Worm (Caenorhabditis elegans): ENCODE measurements around the gene srt-8.
"Not testable (repeated sequence)": the region's sequence is repeated elsewhere in the genome, so short reads cannot be mapped to it uniquely, and the experiment has no call there.

Gene srt-8

DNA sequence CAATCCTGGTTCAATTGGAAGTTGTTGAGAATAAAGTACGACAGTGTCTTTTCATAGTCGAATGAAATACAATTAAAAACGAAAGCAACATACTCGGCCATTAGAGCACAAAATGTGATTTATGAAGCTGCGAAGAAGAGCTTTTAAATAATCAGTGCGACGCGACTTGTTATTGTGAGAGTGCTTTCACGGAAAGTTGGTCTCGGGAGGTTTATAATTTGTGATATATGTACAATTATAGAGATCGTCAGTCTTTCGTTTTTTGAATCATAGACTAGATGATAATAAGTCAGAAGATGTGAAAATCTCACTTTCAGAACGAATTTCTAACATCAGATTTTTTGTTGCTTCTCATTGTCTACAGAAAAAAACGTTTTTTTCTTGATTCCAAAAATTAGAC lies 24.3 kb upstream of the srt-8 start, which contains the start of gene srt-15:
TSS of gene srt-15 (minus strand) at position 101 of the 400 bp plus-strand sequence.
- TF ChIP-seq ceh-36 (tag; optimal IDR thresholded peaks at IDR 0.05): no peak
- TF ChIP-seq hmbx-1 (tag; optimal IDR thresholded peaks at IDR 0.05): no peak
- TF ChIP-seq ama-1 (optimal IDR thresholded peaks at IDR 0.05): no peak
- TF ChIP-seq tbx-37 (GFP tag; conservative IDR thresholded peaks at IDR 0.05): no peak
- no peak for TF ChIP-seq tra-4 (tag; optimal IDR thresholded peaks at IDR 0.05)
- TF ChIP-seq aly-1 (tag; optimal IDR thresholded peaks at IDR 0.05): no peak
- no peak for TF ChIP-seq tbx-11 (GFP tag; IDR thresholded peaks at IDR 0.05)
- no peak for TF ChIP-seq pes-1 (GFP tag; IDR thresholded peaks at IDR 0.05)
- TF ChIP-seq scrt-1 (GFP tag; IDR thresholded peaks at IDR 0.05): no peak
- TF ChIP-seq flt-1 (GFP tag; IDR thresholded peaks at IDR 0.05): no peak
- no peak for TF ChIP-seq B0310.2 (tag; optimal IDR thresholded peaks at IDR 0.05)
- TF ChIP-seq ets-7 (tag; optimal IDR thresholded peaks at IDR 0.05): no peak
- TF ChIP-seq sea-1 (GFP tag; conservative IDR thresholded peaks at IDR 0.05): no peak
- TF ChIP-seq hmg-4 (GFP tag; optimal IDR thresholded peaks at IDR 0.05): no peak
- no peak for TF ChIP-seq F13C5.2 (tag; optimal IDR thresholded peaks at IDR 0.05)
- no peak for TF ChIP-seq ceh-13 (GFP tag; optimal IDR thresholded peaks at IDR 0.05)
- no peak for TF ChIP-seq hnd-1 (tag; optimal IDR thresholded peaks at IDR 0.05)

- TF ChIP-seq ceh-13 (GFP tag; optimal IDR thresholded peaks at IDR 0.05); hnd-1 (tag; optimal IDR thresholded peaks at IDR 0.05); flt-1 (GFP tag; IDR thresholded peaks at IDR 0.05): not testable (repeated sequence)
Observed at ce11 chrV:3064418-3064817, 21.9 kb upstream of the srt-8 start, which contains the start of gene srt-16. Gene srt-16 (minus strand): TSS chrV:3064518.

DNA sequence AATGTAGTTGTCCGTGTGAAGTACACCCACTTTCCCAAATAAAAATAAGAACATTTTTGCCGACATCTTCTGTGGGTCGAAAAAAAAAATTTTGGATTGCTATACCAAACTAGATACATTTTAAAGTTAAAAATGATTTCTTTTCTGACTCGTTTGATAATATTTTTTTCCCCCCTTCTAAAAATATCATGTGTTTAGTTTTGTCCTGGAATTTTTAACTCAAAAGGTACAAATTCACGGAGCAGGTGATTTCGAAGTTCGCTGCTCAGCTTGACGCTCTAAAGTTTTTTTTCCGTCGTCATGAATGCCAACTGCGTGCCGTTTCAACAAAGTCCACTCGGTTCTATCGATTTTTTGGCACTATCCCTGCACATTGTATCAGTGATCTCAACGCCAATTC lies 20.4 kb upstream of the srt-8 start, which contains the start of gene srh-185:
TSS of gene srh-185 (plus strand) at position 301 of the 400 bp plus-strand sequence.
- TF ChIP-seq sea-1 (GFP tag; conservative IDR thresholded peaks at IDR 0.05) (no peak), ets-7 (tag; optimal IDR thresholded peaks at IDR 0.05) (no peak), tbx-37 (GFP tag; conservative IDR thresholded peaks at IDR 0.05) (no peak), scrt-1 (GFP tag; IDR thresholded peaks at IDR 0.05) (no peak), flt-1 (GFP tag; IDR thresholded peaks at IDR 0.05) (no peak), hmbx-1 (tag; optimal IDR thresholded peaks at IDR 0.05) (no peak), tra-4 (tag; optimal IDR thresholded peaks at IDR 0.05) (no peak), hmg-4 (GFP tag; optimal IDR thresholded peaks at IDR 0.05) (no peak), F13C5.2 (tag; optimal IDR thresholded peaks at IDR 0.05) (no peak), hnd-1 (tag; optimal IDR thresholded peaks at IDR 0.05) (no peak), ceh-13 (GFP tag; optimal IDR thresholded peaks at IDR 0.05) (no peak), ama-1 (optimal IDR thresholded peaks at IDR 0.05) (no peak), pes-1 (GFP tag; IDR thresholded peaks at IDR 0.05) (no peak), ceh-36 (tag; optimal IDR thresholded peaks at IDR 0.05) (no peak)

DNA sequence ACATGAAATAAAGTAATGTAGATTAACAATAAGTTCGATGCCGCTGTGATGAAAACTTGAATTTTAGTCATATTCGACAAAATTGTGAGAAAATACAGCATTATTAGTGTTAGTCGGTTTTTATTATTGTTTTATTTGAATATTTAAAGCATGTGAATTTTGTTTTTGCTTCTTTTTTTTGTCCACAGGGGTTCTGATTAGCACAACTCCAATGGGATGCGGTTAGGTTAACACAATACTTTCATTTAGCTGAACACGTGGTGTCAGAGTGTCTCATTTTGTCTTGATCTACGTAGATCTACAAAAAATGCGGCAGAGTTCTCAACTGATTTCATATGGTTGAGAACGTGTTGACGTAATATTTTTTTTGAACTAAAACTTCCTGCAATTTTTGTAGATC lies 17.3 kb upstream of the srt-8 start, which contains the start of gene str-40:
TSS of gene str-40 (minus strand) at position 101 of the 400 bp plus-strand sequence.
- TF ChIP-seq tbx-11 (GFP tag; IDR thresholded peaks at IDR 0.05): no peak
- no peak for TF ChIP-seq flt-1 (GFP tag; IDR thresholded peaks at IDR 0.05)
- no peak for TF ChIP-seq hnd-1 (tag; optimal IDR thresholded peaks at IDR 0.05)
- no peak for TF ChIP-seq sea-1 (GFP tag; conservative IDR thresholded peaks at IDR 0.05)
- TF ChIP-seq scrt-1 (GFP tag; IDR thresholded peaks at IDR 0.05): no peak
- no peak for TF ChIP-seq aly-1 (tag; optimal IDR thresholded peaks at IDR 0.05)
- no peak for TF ChIP-seq hmg-4 (GFP tag; optimal IDR thresholded peaks at IDR 0.05)
- no peak for TF ChIP-seq B0310.2 (tag; optimal IDR thresholded peaks at IDR 0.05)
- no peak for TF ChIP-seq pes-1 (GFP tag; IDR thresholded peaks at IDR 0.05)
- TF ChIP-seq ama-1 (optimal IDR thresholded peaks at IDR 0.05): no peak
- TF ChIP-seq ets-7 (tag; optimal IDR thresholded peaks at IDR 0.05): no peak
- TF ChIP-seq tra-4 (tag; optimal IDR thresholded peaks at IDR 0.05): no peak
- no peak for TF ChIP-seq ceh-36 (tag; optimal IDR thresholded peaks at IDR 0.05)
- TF ChIP-seq hmbx-1 (tag; optimal IDR thresholded peaks at IDR 0.05): no peak
- TF ChIP-seq F13C5.2 (tag; optimal IDR thresholded peaks at IDR 0.05): no peak
- no peak for TF ChIP-seq tbx-37 (GFP tag; conservative IDR thresholded peaks at IDR 0.05)
- no peak for TF ChIP-seq ceh-13 (GFP tag; optimal IDR thresholded peaks at IDR 0.05)

DNA sequence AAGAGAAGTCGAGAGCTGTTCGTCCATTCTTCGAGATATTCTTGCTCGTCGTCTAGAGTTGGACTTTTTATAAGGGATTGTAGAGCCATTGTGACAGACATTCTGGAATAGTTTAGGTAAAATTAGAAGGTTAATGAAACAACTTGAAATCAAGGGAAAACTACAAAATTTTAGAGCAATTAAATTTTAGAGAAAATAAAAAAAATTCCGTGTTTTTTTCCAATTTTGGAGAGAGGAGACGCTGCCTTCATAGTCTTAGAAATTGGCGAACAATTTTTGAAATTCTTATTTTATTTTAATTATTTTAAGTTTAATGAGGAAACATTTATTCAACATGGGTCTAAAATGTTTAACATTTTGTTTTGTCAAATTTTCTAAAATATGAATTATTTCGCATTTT lies 14.8 kb upstream of the srt-8 start, which contains the start of gene C50H11.13:
TSS of gene C50H11.13 (minus strand) at position 101 of the 400 bp plus-strand sequence.
- TF ChIP-seq sea-1 (GFP tag; conservative IDR thresholded peaks at IDR 0.05) (no peak), flt-1 (GFP tag; IDR thresholded peaks at IDR 0.05) (no peak), B0310.2 (tag; optimal IDR thresholded peaks at IDR 0.05) (no peak), hmg-4 (GFP tag; optimal IDR thresholded peaks at IDR 0.05) (no peak), tbx-11 (GFP tag; IDR thresholded peaks at IDR 0.05) (no peak), F13C5.2 (tag; optimal IDR thresholded peaks at IDR 0.05) (no peak), pes-1 (GFP tag; IDR thresholded peaks at IDR 0.05) (no peak), ama-1 (optimal IDR thresholded peaks at IDR 0.05) (no peak), ceh-36 (tag; optimal IDR thresholded peaks at IDR 0.05) (no peak), tbx-37 (GFP tag; conservative IDR thresholded peaks at IDR 0.05) (no peak), hmbx-1 (tag; optimal IDR thresholded peaks at IDR 0.05) (no peak), tra-4 (tag; optimal IDR thresholded peaks at IDR 0.05) (no peak)

DNA sequence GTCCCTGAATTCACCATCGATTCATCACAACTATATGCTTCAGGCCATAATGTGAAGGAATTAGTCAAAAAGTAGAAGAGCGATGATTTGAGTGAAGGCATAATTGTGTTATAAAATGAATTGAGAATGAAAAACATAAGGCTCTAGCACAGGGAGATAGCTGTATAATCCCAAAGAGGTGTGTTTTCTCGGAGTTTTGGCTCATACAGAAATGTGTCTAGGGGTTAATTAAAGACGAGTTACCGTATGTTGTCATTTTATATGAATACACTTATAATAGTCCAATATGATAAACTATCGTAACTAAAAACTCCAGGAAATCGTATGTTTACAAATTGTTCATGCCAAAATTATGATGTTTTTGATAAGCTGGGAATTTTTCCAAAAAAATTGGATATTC lies 5.6 kb upstream of the srt-8 start, which contains the start of gene srt-5:
TSS of gene srt-5 (minus strand) at position 101 of the 400 bp plus-strand sequence.
- TF ChIP-seq F13C5.2 (tag; optimal IDR thresholded peaks at IDR 0.05) (no peak), flt-1 (GFP tag; IDR thresholded peaks at IDR 0.05) (no peak)

- TF ChIP-seq tra-4 (tag; optimal IDR thresholded peaks at IDR 0.05) (no peak), aly-1 (tag; optimal IDR thresholded peaks at IDR 0.05) (no peak), hnd-1 (tag; optimal IDR thresholded peaks at IDR 0.05) (no peak), flt-1 (GFP tag; IDR thresholded peaks at IDR 0.05) (no peak), hmg-4 (GFP tag; optimal IDR thresholded peaks at IDR 0.05) (no peak), B0310.2 (tag; optimal IDR thresholded peaks at IDR 0.05) (no peak), scrt-1 (GFP tag; IDR thresholded peaks at IDR 0.05) (no peak), ets-7 (tag; optimal IDR thresholded peaks at IDR 0.05) (no peak), ceh-36 (tag; optimal IDR thresholded peaks at IDR 0.05) (no peak)
Observed at ce11 chrV:3081471-3081870, 4.9 kb upstream of the srt-8 start, which contains the start of gene srt-7. Gene srt-7 (plus strand): TSS chrV:3081771.

DNA sequence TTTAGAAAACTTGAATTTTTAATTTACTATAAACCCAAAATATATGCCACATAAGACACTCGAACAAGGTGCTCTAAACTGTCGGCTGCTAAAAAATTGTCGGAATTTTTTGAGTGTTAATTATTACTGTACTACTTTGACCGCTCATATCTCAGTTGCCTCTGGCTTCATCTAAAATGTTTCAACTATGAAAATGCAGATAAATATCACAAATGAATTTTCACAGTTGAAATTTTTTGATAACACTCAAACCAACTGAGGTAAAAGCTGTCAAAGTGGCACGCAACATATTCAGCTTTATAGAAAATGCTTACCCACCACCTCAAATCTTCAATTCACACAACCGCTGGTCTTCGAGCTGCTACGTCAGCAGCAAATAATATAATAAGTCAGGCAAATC lies 2.4 kb downstream of the srt-8 start, which contains the start of gene acs-21:
TSS of gene acs-21 (plus strand) at position 301 of the 400 bp plus-strand sequence.
- TF ChIP-seq scrt-1 (GFP tag; IDR thresholded peaks at IDR 0.05) (no peak), ets-7 (tag; optimal IDR thresholded peaks at IDR 0.05) (no peak), B0310.2 (tag; optimal IDR thresholded peaks at IDR 0.05) (no peak), pes-1 (GFP tag; IDR thresholded peaks at IDR 0.05) (no peak), ama-1 (optimal IDR thresholded peaks at IDR 0.05) (no peak), hmbx-1 (tag; optimal IDR thresholded peaks at IDR 0.05) (no peak)

Data from whole organism, early embryonic.